Worm (Caenorhabditis elegans) whole organism, L4 larva: Measurements from ENCODE around the gene morc-1.

Experiments
- D1046.2 ChIP-seq: fragments of 200-800 bp; sonication (Bioruptor generic); IDR thresholded peaks from 2 replicates; pipeline ENCODE4 v1.3.6; 2022; ENCODE audit warnings: missing genetic modification characterization, missing compliant biosample characterization
- F26F4.8 ChIP-seq: fragments of 200-800 bp; sonication (Bioruptor generic); conservative IDR thresholded peaks from 2 replicates; pipeline ENCODE4 v1.3.6; 2022; ENCODE audit warnings: missing genetic modification characterization, missing compliant biosample characterization
- R02D3.7 ChIP-seq: fragments of 150-350 bp; sonication (generic microtip); optimal IDR thresholded peaks from 3 replicates; lab custom pipeline; 2014; ENCODE audit warnings: missing biosample characterization, missing genetic modification characterization
- T20F7.1 ChIP-seq: fragments of 200-800 bp; sonication (Bioruptor generic); optimal IDR thresholded peaks from 2 replicates; lab custom pipeline; 2018; ENCODE audit warnings: mild to moderate bottlenecking, missing genetic modification characterization, missing compliant biosample characterization
- T26A8.4 ChIP-seq: fragments of 200-800 bp; sonication (Bioruptor generic); IDR thresholded peaks from 2 replicates; pipeline ENCODE4 v1.3.6; 2022; ENCODE audit warnings: missing genetic modification characterization, missing compliant biosample characterization
- Y48G9A.11 ChIP-seq: fragments of 200-800 bp; sonication (Bioruptor generic); IDR thresholded peaks from 2 replicates; pipeline ENCODE4 v1.3.6; 2022; ENCODE audit warnings: missing genetic modification reagents, missing genetic modification characterization, missing compliant biosample characterization
- ZK337.2 ChIP-seq: fragments of 200-800 bp; sonication (Bioruptor generic); IDR thresholded peaks from 2 replicates; pipeline ENCODE4 v1.3.6; 2022; ENCODE audit warnings: missing genetic modification reagents, missing genetic modification characterization, missing compliant biosample characterization
- aha-1 ChIP-seq: fragments of 150-350 bp; peaks from one replicate; lab custom pipeline; 2014; ENCODE audit warnings: missing biosample characterization, missing genetic modification characterization
- arid-1 ChIP-seq: fragments of 200-800 bp; sonication (Bioruptor generic); conservative IDR thresholded peaks from 2 replicates; pipeline ENCODE4 v1.3.6; 2022; ENCODE audit warnings: missing genetic modification reagents, missing genetic modification characterization, missing compliant biosample characterization
- attf-4 ChIP-seq: sonication (generic microtip); optimal IDR thresholded peaks from 3 replicates; lab custom pipeline; 2017; ENCODE audit warnings: missing biosample characterization, missing genetic modification characterization
- ceh-44 ChIP-seq: fragments of 200-800 bp; sonication (Bioruptor generic); IDR thresholded peaks from 2 replicates; pipeline ENCODE4 v1.3.6; 2022; ENCODE audit warnings: missing genetic modification reagents, missing genetic modification characterization, missing compliant biosample characterization
- ces-1 ChIP-seq: fragments of 150-350 bp; sonication (generic microtip); optimal IDR thresholded peaks from 4 replicates; lab custom pipeline; 2014; ENCODE audit warnings: missing biosample characterization, missing genetic modification reagents, missing genetic modification characterization
- cey-2 ChIP-seq: sonication (generic microtip); optimal IDR thresholded peaks from 3 replicates; lab custom pipeline; 2017; ENCODE audit warnings: missing genetic modification characterization, mild to moderate bottlenecking, missing compliant biosample characterization, antibody characterized with exemption, borderline replicate concordance; ENCODE audit not compliant: insufficient read depth
- ctbp-1 ChIP-seq: fragments of 200-800 bp; sonication (Bioruptor generic); IDR thresholded peaks from 2 replicates; pipeline ENCODE4 v1.3.6; 2022; ENCODE audit warnings: missing genetic modification reagents, missing genetic modification characterization, missing compliant biosample characterization
- daf-16 ChIP-seq, 3 experiments: sonication (generic microtip); optimal IDR thresholded peaks; 2 replicates each; lab custom pipeline; 2016 to 2017; ENCODE audit warnings: missing genetic modification characterization in 3 of 3, missing genetic modification reagents in 3 of 3, mild to moderate bottlenecking in 2 of 3, missing compliant biosample characterization in 2 of 3, missing biosample characterization in 1 of 3, moderate library complexity in 1 of 3
- daf-19 ChIP-seq: fragments of 200-800 bp; sonication (Bioruptor generic); conservative IDR thresholded peaks from 2 replicates; pipeline ENCODE4 v1.3.6; 2022; ENCODE audit warnings: missing genetic modification characterization, missing compliant biosample characterization
- daf-8 ChIP-seq: fragments of 200-800 bp; sonication (Bioruptor generic); IDR thresholded peaks from 2 replicates; pipeline ENCODE4 v1.3.6; 2022; ENCODE audit warnings: missing genetic modification characterization, missing compliant biosample characterization
- dmd-6 ChIP-seq: fragments of 200-800 bp; sonication (Bioruptor generic); IDR thresholded peaks from 2 replicates; pipeline ENCODE4 v1.3.6; 2022; ENCODE audit warnings: missing genetic modification reagents, missing genetic modification characterization, missing compliant biosample characterization
- dpl-1 ChIP-seq: fragments of 150-350 bp; optimal IDR thresholded peaks from 2 replicates; lab custom pipeline; 2014; ENCODE audit warnings: missing biosample characterization, missing genetic modification reagents, missing genetic modification characterization
- dve-1 ChIP-seq: sonication (generic microtip); optimal IDR thresholded peaks from 2 replicates; lab custom pipeline; 2017; ENCODE audit warnings: antibody characterized with exemption, mild to moderate bottlenecking, missing genetic modification characterization, missing compliant biosample characterization; ENCODE audit not compliant: insufficient read depth
- egl-27 ChIP-seq: sonication (generic microtip); optimal IDR thresholded peaks from 3 replicates; lab custom pipeline; 2017; ENCODE audit warnings: missing biosample characterization, missing genetic modification reagents, missing genetic modification characterization
- egl-43 ChIP-seq: fragments of 200-800 bp; sonication (Bioruptor generic); IDR thresholded peaks from 2 replicates; pipeline ENCODE4 v1.3.6; 2022; ENCODE audit warnings: missing genetic modification reagents, missing genetic modification characterization, missing compliant biosample characterization
- fkh-10 ChIP-seq: fragments of 150-350 bp; optimal IDR thresholded peaks from 2 replicates; lab custom pipeline; 2014; ENCODE audit warnings: missing biosample characterization, missing genetic modification reagents, missing genetic modification characterization
- hlh-11 ChIP-seq: fragments of 200-800 bp; sonication (Bioruptor generic); optimal IDR thresholded peaks from 2 replicates; lab custom pipeline; 2018; ENCODE audit warnings: mild to moderate bottlenecking, missing genetic modification characterization, missing compliant biosample characterization
- hlh-30 ChIP-seq: sonication (generic microtip); optimal IDR thresholded peaks from 2 replicates; lab custom pipeline; 2017; ENCODE audit warnings: antibody characterized with exemption, mild to moderate bottlenecking, missing genetic modification characterization, missing compliant biosample characterization; ENCODE audit not compliant: insufficient read depth
- hmg-1.1 ChIP-seq: fragments of 200-800 bp; sonication (Bioruptor generic); IDR thresholded peaks from 2 replicates; pipeline ENCODE4 v1.3.6; 2022; ENCODE audit warnings: missing genetic modification reagents, missing genetic modification characterization, missing compliant biosample characterization
- jun-1 ChIP-seq: fragments of 150-350 bp; optimal IDR thresholded peaks from 2 replicates; lab custom pipeline; 2014; ENCODE audit warnings: missing biosample characterization, missing genetic modification reagents, missing genetic modification characterization
- lin-1 ChIP-seq: fragments of 200-800 bp; sonication (Bioruptor generic); IDR thresholded peaks from 2 replicates; pipeline ENCODE4 v1.3.6; 2022; ENCODE audit warnings: missing genetic modification reagents, missing genetic modification characterization, missing compliant biosample characterization
- lin-13 ChIP-seq: fragments of 150-350 bp; optimal IDR thresholded peaks from 2 replicates; lab custom pipeline; 2014; ENCODE audit warnings: missing biosample characterization, missing genetic modification reagents, missing genetic modification characterization
- lsy-2 ChIP-seq, 2 experiments: fragments of 150-350 bp in 1 of 2; sonication (generic microtip) in 1 of 2; optimal IDR thresholded peaks; 2 replicates each; lab custom pipeline; 2014 to 2017; ENCODE audit warnings: missing biosample characterization in 2 of 2, missing genetic modification characterization in 2 of 2
- madf-5 ChIP-seq, 2 experiments: fragments of 200-800 bp; sonication (Bioruptor generic); IDR thresholded peaks; 2 replicates each; pipeline ENCODE4 v1.3.6; 2022; ENCODE audit warnings: missing compliant biosample characterization in 2 of 2, missing genetic modification characterization in 2 of 2
- mdt-29 ChIP-seq: fragments of 200-800 bp; sonication (Bioruptor generic); IDR thresholded peaks from 2 replicates; pipeline ENCODE4 v1.3.6; 2022; ENCODE audit warnings: missing genetic modification reagents, missing genetic modification characterization, missing compliant biosample characterization
- mep-1 ChIP-seq: fragments of 150-350 bp; sonication (generic microtip); optimal IDR thresholded peaks from 3 replicates; lab custom pipeline; 2014; ENCODE audit warnings: missing biosample characterization, missing genetic modification characterization
- mxl-2 ChIP-seq: fragments of 200-800 bp; sonication (Bioruptor generic); conservative IDR thresholded peaks from 2 replicates; pipeline ENCODE4 v1.3.6; 2022; ENCODE audit warnings: missing genetic modification reagents, missing genetic modification characterization, missing compliant biosample characterization
- nhr-10 ChIP-seq: fragments of 150-350 bp; optimal IDR thresholded peaks from 2 replicates; lab custom pipeline; 2014; ENCODE audit warnings: missing biosample characterization, missing genetic modification characterization
- nhr-102 ChIP-seq: sonication (generic microtip); optimal IDR thresholded peaks from 2 replicates; lab custom pipeline; 2016; ENCODE audit warnings: mild to moderate bottlenecking, missing genetic modification characterization, moderate library complexity, missing compliant biosample characterization
- nhr-237 ChIP-seq: sonication (generic microtip); optimal IDR thresholded peaks from 2 replicates; lab custom pipeline; 2017; ENCODE audit warnings: missing biosample characterization, missing genetic modification characterization
- nhr-28 ChIP-seq: fragments of 150-350 bp; optimal IDR thresholded peaks from 2 replicates; lab custom pipeline; 2014; ENCODE audit warnings: missing biosample characterization, missing genetic modification characterization
- nhr-41 ChIP-seq: fragments of 200-800 bp; sonication (Bioruptor generic); IDR thresholded peaks from 2 replicates; pipeline ENCODE4 v1.3.6; 2022; ENCODE audit warnings: missing genetic modification reagents, missing genetic modification characterization, missing compliant biosample characterization
- nhr-48 ChIP-seq: sonication (generic microtip); optimal IDR thresholded peaks from 2 replicates; lab custom pipeline; 2016; ENCODE audit warnings: mild to moderate bottlenecking, missing genetic modification characterization, missing compliant biosample characterization
- nhr-77 ChIP-seq: fragments of 150-350 bp; optimal IDR thresholded peaks from 2 replicates; lab custom pipeline; 2014; ENCODE audit warnings: missing biosample characterization, missing genetic modification characterization
- pha-4 ChIP-seq, 2 experiments: fragments of 150-350 bp in 1 of 2; fragments of 200-800 bp in 1 of 2; sonication (Bioruptor generic) in 1 of 2; IDR thresholded peaks in 1 of 2; optimal IDR thresholded peaks in 1 of 2; 2 replicates each; pipeline versions ENCODE4 v1.3.6 to Lab custom; 2014 to 2022; ENCODE audit warnings: missing genetic modification characterization in 2 of 2, missing genetic modification reagents in 2 of 2, missing biosample characterization in 1 of 2, missing compliant biosample characterization in 1 of 2
- php-3 ChIP-seq: fragments of 200-800 bp; sonication (Bioruptor generic); IDR thresholded peaks from 2 replicates; pipeline ENCODE4 v1.3.6; 2022; ENCODE audit warnings: missing genetic modification reagents, missing genetic modification characterization, missing compliant biosample characterization
- pqm-1 ChIP-seq: sonication (generic microtip); optimal IDR thresholded peaks from 2 replicates; lab custom pipeline; 2017; ENCODE audit warnings: missing biosample characterization, missing genetic modification characterization
- saeg-2 ChIP-seq: fragments of 200-800 bp; sonication (Bioruptor generic); IDR thresholded peaks from 2 replicates; pipeline ENCODE4 v1.3.6; 2022; ENCODE audit warnings: missing genetic modification reagents, missing genetic modification characterization, missing compliant biosample characterization
- skn-1 ChIP-seq: fragments of 150-350 bp; optimal IDR thresholded peaks from 2 replicates; lab custom pipeline; 2014; ENCODE audit warnings: missing biosample characterization, missing genetic modification characterization
- spr-1 ChIP-seq: sonication (generic microtip); optimal IDR thresholded peaks from 2 replicates; lab custom pipeline; 2016; ENCODE audit warnings: mild to moderate bottlenecking, missing genetic modification characterization, missing compliant biosample characterization
- tra-1 ChIP-seq: fragments of 200-800 bp; sonication (Bioruptor generic); IDR thresholded peaks from 2 replicates; pipeline ENCODE4 v1.3.6; 2022; ENCODE audit warnings: missing genetic modification reagents, missing genetic modification characterization, missing compliant biosample characterization
- zag-1 ChIP-seq: fragments of 150-350 bp; optimal IDR thresholded peaks from 2 replicates; lab custom pipeline; 2014; ENCODE audit warnings: missing biosample characterization, missing genetic modification characterization
- zfp-3 ChIP-seq: fragments of 200-800 bp; sonication (Bioruptor generic); conservative IDR thresholded peaks from 2 replicates; pipeline ENCODE4 v1.3.6; 2022; ENCODE audit warnings: missing genetic modification reagents, missing genetic modification characterization, missing compliant biosample characterization

The morc-1 gene

ce11 chrIII:5201267-5201666 lies 5.4 kb downstream of the morc-1 start:
- TF ChIP-seq nhr-28 (tag; lab: Kevin White, UChicago) (peak; percentile 99), skn-1 (tag; lab: Kevin White, UChicago) (no peak), ces-1 (GFP tag; lab: Kevin White, UChicago) (no peak), T20F7.1 (GFP tag; lab: Kevin White, UChicago) (peak; percentile 58), nhr-77 (tag; lab: Kevin White, UChicago) (peak; percentile 97), daf-19 (GFP tag; lab: Robert Waterston, UW) (no peak), cey-2 (tag; lab: Kevin White, UChicago) (peak; percentile 12), zfp-3 (GFP tag; lab: Robert Waterston, UW) (no peak), php-3 (GFP tag; lab: Robert Waterston, UW) (peak; percentile 59; the same call in 1 of the 2 replicates), mep-1 (tag; lab: Kevin White, UChicago) (peak; percentile 73), fkh-10 (GFP tag; lab: Kevin White, UChicago) (no peak), egl-27 (tag; lab: Kevin White, UChicago) (no peak), tra-1 (GFP tag; lab: Robert Waterston, UW) (peak; percentile 88), ZK337.2 (GFP tag; lab: Robert Waterston, UW) (no peak), arid-1 (GFP tag; lab: Robert Waterston, UW) (no peak), hlh-11 (tag; lab: Kevin White, UChicago) (peak; percentile 86), lsy-2 (tag; optimal IDR thresholded peaks at IDR 0.05; lab: Kevin White, UChicago) (peak in 1 of 2 experiments; percentile 58), pqm-1 (peak; percentile 82), ctbp-1 (GFP tag; lab: Robert Waterston, UW) (no peak), lin-13 (GFP tag; lab: Kevin White, UChicago) (no peak), aha-1 (tag; lab: Kevin White, UChicago) (peak; percentile 86), R02D3.7 (tag; lab: Kevin White, UChicago) (no peak), zag-1 (tag; lab: Kevin White, UChicago) (no peak), egl-43 (GFP tag; lab: Robert Waterston, UW) (no peak), lin-1 (GFP tag; lab: Robert Waterston, UW) (peak; percentile 59), daf-16 (GFP tag; optimal IDR thresholded peaks at IDR 0.05; lab: Kevin White, UChicago) (peak in 1 of 2 experiments; percentile 26), daf-16 (tag; optimal IDR thresholded peaks at IDR 0.05; lab: Kevin White, UChicago) (peak; percentile 94), nhr-102 (tag; lab: Kevin White, UChicago) (peak; percentile 79), pha-4 (GFP tag; IDR thresholded peaks at IDR 0.05; lab: Robert Waterston, UW) (no peak; the same call in 1 of the 2 replicates), pha-4 (tag; optimal IDR thresholded peaks at IDR 0.05; lab: Kevin White, UChicago) (no peak), jun-1 (tag; lab: Kevin White, UChicago) (no peak), nhr-48 (tag; lab: Kevin White, UChicago) (peak; percentile 67), T26A8.4 (GFP tag; lab: Robert Waterston, UW) (0 out of 2 replicates have a peak, but pooled peaks have one; percentile 23), attf-4 (tag; lab: Kevin White, UChicago) (no peak), mdt-29 (GFP tag; lab: Robert Waterston, UW) (no peak), dve-1 (tag; lab: Kevin White, UChicago) (peak; percentile 97), nhr-41 (GFP tag; lab: Robert Waterston, UW) (peak; percentile 57; the same call in 1 of the 2 replicates), saeg-2 (GFP tag; lab: Robert Waterston, UW) (no peak), spr-1 (tag; lab: Kevin White, UChicago) (no peak), dpl-1 (GFP tag; lab: Kevin White, UChicago) (peak; percentile 22), hlh-30 (tag; lab: Kevin White, UChicago) (peak; percentile 62), D1046.2 (no peak), nhr-237 (no peak), Y48G9A.11 (GFP tag; lab: Robert Waterston, UW) (no peak), mxl-2 (no peak), ceh-44 (GFP tag; lab: Robert Waterston, UW) (no peak), dmd-6 (GFP tag; lab: Robert Waterston, UW) (peak; percentile 93), hmg-1.1 (GFP tag; lab: Robert Waterston, UW) (no peak), F26F4.8 (GFP tag; lab: Robert Waterston, UW) (no peak), daf-8 (GFP tag; lab: Robert Waterston, UW) (no peak), madf-5 (GFP tag; IDR thresholded peaks at IDR 0.05; lab: Robert Waterston, UW) (no peak), nhr-10 (tag; lab: Kevin White, UChicago) (no peak)
